Worm (Caenorhabditis elegans): ENCODE data around the gene syp-1.

DNA sequence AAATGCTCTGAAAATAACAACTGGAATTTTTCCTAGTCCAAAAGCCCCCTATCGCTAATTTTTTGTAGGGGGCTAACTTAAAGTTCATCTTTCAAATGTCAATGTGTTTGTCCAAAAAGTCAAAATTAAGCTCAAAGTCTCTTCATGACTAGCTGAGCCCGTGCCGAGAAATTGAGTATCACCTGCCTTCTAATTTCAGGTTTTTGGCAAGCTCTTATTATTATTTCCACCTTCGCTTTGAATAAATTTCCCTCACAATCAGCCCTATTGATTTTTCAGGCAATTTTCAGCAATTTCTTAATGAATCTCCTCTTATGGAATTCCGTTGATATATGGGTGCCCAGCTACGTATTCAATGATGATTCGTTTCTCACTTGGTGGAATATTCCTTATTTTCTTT, 4.7 kb upstream of the syp-1 start, which contains the start of gene sre-36:
- TF ChIP-seq unc-62 (GFP tag; optimal IDR thresholded peaks at IDR 0.05) = no peak
- TF ChIP-seq bed-3 (GFP tag; optimal IDR thresholded peaks at IDR 0.05) = no peak

Measured in whole organism, mixed stage, embryonic.